Fruit fly (Drosophila melanogaster): ENCODE data around the gene CG7394.

DNA sequence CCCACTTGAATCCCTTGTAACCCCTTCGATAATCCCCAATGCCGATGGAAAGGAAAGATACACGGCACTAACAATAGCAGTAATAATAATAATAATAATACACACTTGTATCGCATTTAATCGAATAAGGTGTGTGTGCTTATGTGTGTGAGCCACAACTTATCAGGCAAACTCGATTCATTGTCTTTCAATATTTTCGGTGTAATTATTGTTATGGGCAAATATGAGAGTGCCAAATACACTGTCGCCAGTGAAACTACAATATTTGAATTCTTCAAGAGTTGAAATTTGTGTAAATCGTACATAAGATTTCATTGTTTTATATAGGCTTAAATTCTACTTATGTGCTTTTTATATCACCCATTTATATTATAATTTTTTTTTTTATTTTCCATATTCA is 45.6 kb upstream of the CG7394 start:
- TF ChIP-seq usp (GFP tag; optimal IDR thresholded peaks at IDR 0.05), result no peak
- TF ChIP-seq N (GFP tag; optimal IDR thresholded peaks at IDR 0.05), result no peak
- TF ChIP-seq GATAd (GFP tag; optimal IDR thresholded peaks at IDR 0.05), result no peak
- no peak for TF ChIP-seq Dfd (GFP tag; optimal IDR thresholded peaks at IDR 0.05)
- no peak for TF ChIP-seq lola (GFP tag; optimal IDR thresholded peaks at IDR 0.05)
- TF ChIP-seq foxo (GFP tag; optimal IDR thresholded peaks at IDR 0.05), result no peak
- no peak for TF ChIP-seq Mio (GFP tag; optimal IDR thresholded peaks at IDR 0.05)
- TF ChIP-seq dl (GFP tag; optimal IDR thresholded peaks at IDR 0.05; ENCODE audit: insufficient read depth in 1 of 2, partially characterized antibody in 2 of 2), result no peak
- TF ChIP-seq Myc (optimal IDR thresholded peaks at IDR 0.05), result no peak
- TF ChIP-seq psq (GFP tag; optimal IDR thresholded peaks at IDR 0.05), result no peak

Measured in whole organism, wandering third instar larva.